Worm (Caenorhabditis elegans): ENCODE data around the gene Y54F10AR.1.

Y54F10AR.1 gene

ce11 chrIII:2586193-2586592 lies 10.7 kb upstream of the Y54F10AR.1 start, which contains the start of gene gpa-17:
Gene gpa-17, plus strand, starts transcription at chrIII:2586555.
- TF ChIP-seq ceh-28 (tag; optimal IDR thresholded peaks at IDR 0.05) = peak; percentile 22
- TF ChIP-seq unc-39 (tag; optimal IDR thresholded peaks at IDR 0.05) = no peak
- no peak for TF ChIP-seq jun-1 (tag; optimal IDR thresholded peaks at IDR 0.05)
- no peak for TF ChIP-seq nhr-237 (tag; optimal IDR thresholded peaks at IDR 0.05)
- TF ChIP-seq ztf-11 (tag; optimal IDR thresholded peaks at IDR 0.05) = no peak
- peak; percentile 77 for TF ChIP-seq elt-2 (tag; optimal IDR thresholded peaks at IDR 0.05)
- TF ChIP-seq nhr-76 (tag; optimal IDR thresholded peaks at IDR 0.05) = no peak
- peak; percentile 25 for TF ChIP-seq pqm-1 (tag; optimal IDR thresholded peaks at IDR 0.05)
- TF ChIP-seq pha-4 (tag; optimal IDR thresholded peaks at IDR 0.05) = peak; percentile 44
- no peak for TF ChIP-seq fkh-2 (tag; optimal IDR thresholded peaks at IDR 0.05)

DNA sequence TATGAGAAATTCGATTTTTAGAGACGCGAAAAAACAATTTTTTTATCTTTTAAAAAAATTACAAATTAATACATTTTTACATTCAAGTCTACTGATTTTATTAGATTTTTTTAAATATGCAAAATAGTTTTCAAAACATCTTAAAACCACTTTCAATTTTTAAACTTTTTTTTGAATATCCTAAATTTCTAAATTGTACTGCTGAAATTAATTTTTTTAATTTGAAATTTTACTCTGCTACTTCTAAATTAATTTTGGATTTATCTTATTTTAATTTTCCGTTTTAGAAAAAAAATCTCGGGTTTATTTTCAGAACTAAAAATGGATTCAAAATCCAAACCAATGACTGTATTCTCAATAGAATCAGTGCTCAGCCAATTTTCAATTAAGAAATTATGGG lies 3.5 kb upstream of the Y54F10AR.1 start, which contains the start of gene Y71H2B.8:
Gene Y71H2B.8, plus strand, starts transcription at position 301 of the 400 bp plus-strand sequence.
- no peak for TF ChIP-seq jun-1 (tag; optimal IDR thresholded peaks at IDR 0.05)
- no peak for TF ChIP-seq unc-62 (GFP tag; optimal IDR thresholded peaks at IDR 0.05)
- no peak for TF ChIP-seq nhr-11 (tag; optimal IDR thresholded peaks at IDR 0.05)
- no peak for TF ChIP-seq nhr-25 (tag; optimal IDR thresholded peaks at IDR 0.05)
- TF ChIP-seq elt-2 (tag; optimal IDR thresholded peaks at IDR 0.05) = no peak
- TF ChIP-seq ceh-28 (tag; optimal IDR thresholded peaks at IDR 0.05) = no peak
- TF ChIP-seq skn-1 (tag; optimal IDR thresholded peaks at IDR 0.05) = no peak
- no peak for TF ChIP-seq mml-1 (tag; optimal IDR thresholded peaks at IDR 0.05)
- no peak for TF ChIP-seq R02D3.7 (tag; optimal IDR thresholded peaks at IDR 0.05)
- TF ChIP-seq ztf-4 (tag; optimal IDR thresholded peaks at IDR 0.05) = no peak
- TF ChIP-seq nhr-23 (tag; optimal IDR thresholded peaks at IDR 0.05) = no peak
- TF ChIP-seq hmg-11 (tag; optimal IDR thresholded peaks at IDR 0.05) = no peak
- no peak for TF ChIP-seq nhr-12 (tag; optimal IDR thresholded peaks at IDR 0.05)
- TF ChIP-seq elt-3 (tag; optimal IDR thresholded peaks at IDR 0.05) = no peak
- TF ChIP-seq daf-12 (tag; optimal IDR thresholded peaks at IDR 0.05) = no peak
- TF ChIP-seq ceh-16 (tag; optimal IDR thresholded peaks at IDR 0.05) = no peak

DNA sequence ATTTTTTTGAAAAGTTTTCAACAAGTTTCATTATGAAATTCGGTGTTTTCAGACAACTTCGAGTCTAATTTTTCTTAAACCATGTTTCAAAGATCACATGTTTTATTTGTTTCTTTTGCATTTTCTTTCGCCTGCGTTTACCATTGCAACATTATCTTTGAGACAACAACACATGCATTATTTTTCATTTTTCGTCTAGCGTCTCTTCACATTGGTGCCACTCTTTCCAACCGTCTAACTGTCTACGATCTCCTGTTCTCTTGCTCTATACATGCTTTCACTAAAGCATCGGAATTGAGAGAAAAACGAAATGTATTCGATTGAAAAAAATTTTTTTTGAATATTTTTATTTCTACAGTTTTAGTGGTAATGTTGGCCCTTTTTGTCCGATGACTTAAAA lies 3.1 kb upstream of the Y54F10AR.1 start:
- TF ChIP-seq nhr-12 (tag; optimal IDR thresholded peaks at IDR 0.05) = no peak
- TF ChIP-seq fos-1 (tag; optimal IDR thresholded peaks at IDR 0.05) = no peak
- no peak for TF ChIP-seq elt-3 (tag; optimal IDR thresholded peaks at IDR 0.05)
- TF ChIP-seq lsy-12 (tag; optimal IDR thresholded peaks at IDR 0.05) = no peak
- no peak for TF ChIP-seq eor-1 (tag; optimal IDR thresholded peaks at IDR 0.05)
- TF ChIP-seq mdl-1 (tag; optimal IDR thresholded peaks at IDR 0.05) = no peak
- no peak for TF ChIP-seq zag-1 (tag; optimal IDR thresholded peaks at IDR 0.05)
- TF ChIP-seq nhr-76 (tag; optimal IDR thresholded peaks at IDR 0.05) = no peak
- TF ChIP-seq aly-2 (tag; optimal IDR thresholded peaks at IDR 0.05) = no peak
- TF ChIP-seq daf-12 (tag; optimal IDR thresholded peaks at IDR 0.05) = no peak
- TF ChIP-seq nhr-77 (tag; optimal IDR thresholded peaks at IDR 0.05) = no peak
- no peak for TF ChIP-seq mml-1 (tag; optimal IDR thresholded peaks at IDR 0.05)
- no peak for TF ChIP-seq fkh-2 (tag; optimal IDR thresholded peaks at IDR 0.05)
- peak; percentile 81 for TF ChIP-seq hmg-11 (tag; optimal IDR thresholded peaks at IDR 0.05)
- TF ChIP-seq ama-1 (optimal IDR thresholded peaks at IDR 0.05) = no peak
- TF ChIP-seq snpc-4 (tag; optimal IDR thresholded peaks at IDR 0.05) = no peak
- TF ChIP-seq pha-4 (tag; optimal IDR thresholded peaks at IDR 0.05) = peak; percentile 60
- TF ChIP-seq sea-2 (GFP tag; optimal IDR thresholded peaks at IDR 0.05) = no peak
- TF ChIP-seq ztf-11 (tag; optimal IDR thresholded peaks at IDR 0.05) = no peak
- no peak for TF ChIP-seq lin-15B (tag; optimal IDR thresholded peaks at IDR 0.05)
- no peak for TF ChIP-seq nhr-67 (tag; optimal IDR thresholded peaks at IDR 0.05)
- peak; percentile 7 for TF ChIP-seq nhr-23 (tag; optimal IDR thresholded peaks at IDR 0.05)
- peak; percentile 19 for TF ChIP-seq nhr-43 (tag; optimal IDR thresholded peaks at IDR 0.05; ENCODE audit: poor library complexity, severe bottlenecking)
- TF ChIP-seq jun-1 (tag; optimal IDR thresholded peaks at IDR 0.05) = no peak
- peak; percentile 53 for TF ChIP-seq elt-2 (tag; optimal IDR thresholded peaks at IDR 0.05)
- TF ChIP-seq ceh-9 (tag; optimal IDR thresholded peaks at IDR 0.05) = no peak
- no peak for TF ChIP-seq lin-39 (tag; optimal IDR thresholded peaks at IDR 0.05)
- TF ChIP-seq ceh-28 (tag; optimal IDR thresholded peaks at IDR 0.05) = peak; percentile 8
- peak; percentile 84 for TF ChIP-seq nfya-1 (tag; optimal IDR thresholded peaks at IDR 0.05; ENCODE audit: insufficient read depth)
- peak; percentile 27 for TF ChIP-seq pqm-1 (tag; optimal IDR thresholded peaks at IDR 0.05)
- TF ChIP-seq nhr-28 (tag; optimal IDR thresholded peaks at IDR 0.05) = no peak
- no peak for TF ChIP-seq nhr-237 (tag; optimal IDR thresholded peaks at IDR 0.05)
- no peak for TF ChIP-seq egl-27 (tag; optimal IDR thresholded peaks at IDR 0.05)
- no peak for TF ChIP-seq ztf-4 (tag; optimal IDR thresholded peaks at IDR 0.05)
- TF ChIP-seq fkh-10 (GFP tag; optimal IDR thresholded peaks at IDR 0.05) = no peak
- TF ChIP-seq unc-39 (tag; optimal IDR thresholded peaks at IDR 0.05) = no peak
- TF ChIP-seq ZK546.5 (tag; optimal IDR thresholded peaks at IDR 0.05) = no peak
- TF ChIP-seq tbx-2 (tag; optimal IDR thresholded peaks at IDR 0.05) = no peak
- TF ChIP-seq nhr-25 (tag; optimal IDR thresholded peaks at IDR 0.05) = no peak
- no peak for TF ChIP-seq ceh-82 (tag; optimal IDR thresholded peaks at IDR 0.05)
- TF ChIP-seq egl-5 (tag; optimal IDR thresholded peaks at IDR 0.05) = peak; percentile 51
- TF ChIP-seq R02D3.7 (tag; optimal IDR thresholded peaks at IDR 0.05) = peak; percentile 21
- no peak for TF ChIP-seq elt-1 (tag; optimal IDR thresholded peaks at IDR 0.05)
- no peak for TF ChIP-seq skn-1 (tag; optimal IDR thresholded peaks at IDR 0.05)
- no peak for TF ChIP-seq unc-62 (GFP tag; optimal IDR thresholded peaks at IDR 0.05)
- no peak for TF ChIP-seq nhr-11 (tag; optimal IDR thresholded peaks at IDR 0.05)
- TF ChIP-seq ceh-16 (tag; optimal IDR thresholded peaks at IDR 0.05) = no peak

Measured in whole organism, L3 larva.